Worm (Caenorhabditis elegans) whole organism, L4 larva: ENCODE data around the gene nspc-7.

ENCODE experiments used
- F44E2.7 ChIP-seq: fragments of 200-800 bp; sonication (Bioruptor generic); IDR thresholded peaks from 2 replicates; pipeline ENCODE4 v2.1.2; 2022; ENCODE audit warnings: missing genetic modification characterization, missing compliant biosample characterization
- R02D3.7 ChIP-seq: fragments of 150-350 bp; sonication (generic microtip); optimal IDR thresholded peaks from 3 replicates; lab custom pipeline; 2014; ENCODE audit warnings: missing biosample characterization, missing genetic modification characterization
- ama-1 ChIP-seq: fragments of 150-350 bp; optimal IDR thresholded peaks from 2 replicates; lab custom pipeline; 2014; ENCODE audit warnings: inconsistent platforms, mixed read lengths
- jun-1 ChIP-seq: fragments of 150-350 bp; optimal IDR thresholded peaks from 2 replicates; lab custom pipeline; 2014; ENCODE audit warnings: missing biosample characterization, missing genetic modification reagents, missing genetic modification characterization
- nhr-76 ChIP-seq: fragments of 150-350 bp; optimal IDR thresholded peaks from 2 replicates; lab custom pipeline; 2014; ENCODE audit warnings: missing biosample characterization, missing genetic modification characterization
- unc-62 ChIP-seq, 3 experiments: fragments of 150-350 bp in 1 of 3; sonication (generic microtip); optimal IDR thresholded peaks in 2 of 3; peaks in 1 of 3; 1 replicate in 1 of 3; 2 replicates in 2 of 3; lab custom pipeline; 2014 to 2017; ENCODE audit warnings: missing biosample characterization in 3 of 3, missing genetic modification characterization in 3 of 3, missing genetic modification reagents in 3 of 3, missing genotype in 1 of 3
- ztf-7 ChIP-seq: fragments of 150-350 bp; optimal IDR thresholded peaks from 2 replicates; lab custom pipeline; 2014; ENCODE audit warnings: missing biosample characterization, missing genetic modification characterization

DNA sequence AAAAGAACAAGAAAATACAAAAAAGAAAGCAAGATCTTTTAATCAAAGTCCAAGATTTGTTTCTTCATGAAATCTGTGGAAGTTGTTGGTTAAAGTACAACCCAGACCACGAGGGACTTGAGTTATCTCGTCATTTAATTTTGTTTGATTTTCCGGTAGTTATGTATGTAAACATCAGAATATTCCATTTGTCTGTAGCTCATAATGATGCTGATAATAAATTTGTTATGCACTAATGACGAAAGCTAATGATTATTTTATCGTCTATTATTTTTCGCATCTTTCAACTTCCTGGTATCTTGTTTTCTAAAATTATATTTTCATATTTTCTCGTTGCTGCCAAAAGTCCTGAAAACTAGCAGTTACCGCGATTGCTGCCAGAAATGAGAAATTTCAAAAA is 18.7 kb upstream of the nspc-7 start:
- TF ChIP-seq jun-1 (tag; lab: Kevin White, UChicago) (no peak), ztf-7 (tag; lab: Kevin White, UChicago) (no peak), nhr-76 (no peak), ama-1 (lab: Kevin White, UChicago) (no peak), F44E2.7 (no peak), unc-62 (GFP tag; optimal IDR thresholded peaks at IDR 0.05 in 1 of 2; lab: Kevin White, UChicago) (no peak), unc-62 (tag; optimal IDR thresholded peaks at IDR 0.05; lab: Kevin White, UChicago) (no peak), R02D3.7 (tag; lab: Kevin White, UChicago) (no peak)
